Worm (Caenorhabditis elegans): ENCODE data around the gene kin-15.

DNA sequence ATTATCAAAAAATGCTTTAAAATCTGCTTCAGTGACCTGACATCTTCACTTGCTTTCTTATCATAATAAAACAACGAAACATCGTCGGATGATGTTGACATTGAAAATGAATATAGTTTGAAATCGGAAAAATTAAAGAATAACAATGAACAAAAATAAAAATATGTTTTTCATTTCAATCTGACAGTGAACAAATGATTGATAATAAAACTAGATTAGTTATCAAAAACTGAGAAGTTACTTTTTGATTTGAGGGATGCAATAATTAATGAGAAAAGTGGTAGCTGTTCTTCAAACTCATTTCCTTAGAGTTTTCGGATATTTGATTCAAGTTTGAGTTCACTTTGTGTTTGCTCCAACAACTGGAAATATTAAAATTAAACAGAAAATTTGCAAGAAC, 10.0 kb upstream of the kin-15 start, which contains the start of gene chil-15:
- no peak for TF ChIP-seq unc-62 (GFP tag; optimal IDR thresholded peaks at IDR 0.05 in 1 of 2)
- no peak for TF ChIP-seq unc-62 (tag; optimal IDR thresholded peaks at IDR 0.05)
- TF ChIP-seq ama-1 (optimal IDR thresholded peaks at IDR 0.05), result no peak
- no peak for TF ChIP-seq pha-4 (GFP tag; IDR thresholded peaks at IDR 0.05)
- no peak for TF ChIP-seq pha-4 (tag; optimal IDR thresholded peaks at IDR 0.05)
- no peak for TF ChIP-seq nhr-77 (tag; optimal IDR thresholded peaks at IDR 0.05)
- TF ChIP-seq dmd-6 (GFP tag; IDR thresholded peaks at IDR 0.05), result no peak
- TF ChIP-seq gei-8 (GFP tag; optimal IDR thresholded peaks at IDR 0.05), result no peak
- TF ChIP-seq nhr-76 (tag; optimal IDR thresholded peaks at IDR 0.05), result no peak
- TF ChIP-seq lin-13 (GFP tag; optimal IDR thresholded peaks at IDR 0.05), result no peak
- TF ChIP-seq Y5F2A.4 (GFP tag; optimal IDR thresholded peaks at IDR 0.05), result no peak
- TF ChIP-seq ztf-7 (tag; optimal IDR thresholded peaks at IDR 0.05), result no peak
- no peak for TF ChIP-seq mdl-1 (tag; optimal IDR thresholded peaks at IDR 0.05)
- TF ChIP-seq nhr-11 (tag; optimal IDR thresholded peaks at IDR 0.05), result no peak
- TF ChIP-seq hmg-1.1 (GFP tag; IDR thresholded peaks at IDR 0.05), result no peak

Measured in whole organism, L4 larva.